Worm (Caenorhabditis elegans): ENCODE data around the gene rde-4.

ce11 chrIII:10178023-10178422 lies 40.4 kb downstream of the rde-4 start:
- TF ChIP-seq hlh-13 (GFP tag; optimal IDR thresholded peaks at IDR 0.05) (no peak), elt-2 (tag; optimal IDR thresholded peaks at IDR 0.05) (no peak), sox-4 (tag; optimal IDR thresholded peaks at IDR 0.05) (no peak), tbx-2 (tag; optimal IDR thresholded peaks at IDR 0.05) (no peak), fax-1 (tag; optimal IDR thresholded peaks at IDR 0.05) (no peak), pha-4 (tag; optimal IDR thresholded peaks at IDR 0.05) (no peak), ama-1 (optimal IDR thresholded peaks at IDR 0.05) (no peak), nhr-232 (tag; optimal IDR thresholded peaks at IDR 0.05) (no peak), ceh-34 (tag; optimal IDR thresholded peaks at IDR 0.05) (no peak), hlh-30 (tag; optimal IDR thresholded peaks at IDR 0.05; ENCODE audit: insufficient read depth) (no peak), T23F11.4 (GFP tag; optimal IDR thresholded peaks at IDR 0.05) (no peak), fkh-10 (GFP tag; optimal IDR thresholded peaks at IDR 0.05) (no peak), C38D4.7 (GFP tag; optimal IDR thresholded peaks at IDR 0.05) (no peak), unc-55 (GFP tag; optimal IDR thresholded peaks at IDR 0.05) (no peak)

Measured in whole organism, late embryonic.